Worm (Caenorhabditis elegans) whole organism, L4/young adult: ENCODE data around the gene F26F4.8.

Experiments used
- dao-5 ChIP-seq: sonication (generic microtip); optimal IDR thresholded peaks from 2 replicates; lab custom pipeline; 2016; ENCODE audit warnings: missing genotype, missing genetic modification characterization, moderate library complexity, missing compliant biosample characterization
- him-1 ChIP-seq: sonication (generic microtip); optimal IDR thresholded peaks from 2 replicates; lab custom pipeline; 2016; ENCODE audit warnings: missing genotype, missing genetic modification reagents, missing genetic modification characterization, missing compliant biosample characterization

DNA sequence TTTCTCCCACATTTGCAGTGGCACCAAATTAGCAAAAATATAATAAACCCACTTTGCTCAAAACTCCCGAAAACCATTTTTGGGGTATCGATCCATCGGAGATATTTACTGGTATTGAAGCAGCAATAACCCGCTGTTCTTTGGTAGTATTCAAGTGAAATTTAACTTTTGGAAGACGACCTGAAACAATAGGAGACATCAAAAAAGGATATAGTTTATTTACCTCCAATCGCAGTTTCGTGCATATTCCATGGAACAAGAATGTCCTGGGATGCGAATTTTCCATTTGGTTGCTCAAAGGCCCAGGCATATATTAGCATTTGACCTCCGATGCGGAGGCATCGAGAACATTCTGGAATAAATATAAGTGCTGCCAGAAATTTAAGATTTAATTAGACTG lies 31.9 kb downstream of the F26F4.8 start:
- no peak for TF ChIP-seq him-1 (tag; lab: Kevin White, UChicago)
- no peak for TF ChIP-seq dao-5 (tag; lab: Kevin White, UChicago)
